Fruit fly (Drosophila melanogaster): Measurements from ENCODE around the gene CG7394.

CG7394 gene

dm6 chr3L:11540330-11540702 lies 21.5 kb upstream of the CG7394 start (continued):
- TF ChIP-seq dysf (GFP tag; IDR thresholded peaks at IDR 0.05) (no peak), Dp (GFP tag; optimal IDR thresholded peaks at IDR 0.05) (no peak), lab (GFP tag; optimal IDR thresholded peaks at IDR 0.05) (peak; percentile 69), Hmr (GFP tag; optimal IDR thresholded peaks at IDR 0.05) (peak; percentile 51), CG6791 (GFP tag; IDR thresholded peaks at IDR 0.05; ENCODE audit: partially characterized antibody) (no peak), mam (GFP tag; optimal IDR thresholded peaks at IDR 0.05) (no peak), lov (optimal IDR thresholded peaks at IDR 0.05) (no peak), lov (GFP tag; IDR thresholded peaks at IDR 0.05) (0 out of 3 replicates have a peak, but pooled peaks have one; percentile 12), bbx (GFP tag; IDR thresholded peaks at IDR 0.05; ENCODE audit: partially characterized antibody) (no peak), Mes4 (GFP tag; optimal IDR thresholded peaks at IDR 0.05) (peak; percentile 24), fd102C (GFP tag; optimal IDR thresholded peaks at IDR 0.05) (no peak), corto (GFP tag; optimal IDR thresholded peaks at IDR 0.05) (no peak), Taf1 (GFP tag; IDR thresholded peaks at IDR 0.05) (no peak), gro (GFP tag; optimal IDR thresholded peaks at IDR 0.05) (no peak), phol (tag; optimal IDR thresholded peaks at IDR 0.05) (no peak), HLHmδ (GFP tag; optimal IDR thresholded peaks at IDR 0.05) (peak; percentile 68), CG15696 (tag; optimal IDR thresholded peaks at IDR 0.05) (peak; percentile 10), CG1832 (GFP tag; optimal IDR thresholded peaks at IDR 0.05) (no peak), sug (tag; optimal IDR thresholded peaks at IDR 0.05) (peak; percentile 16), ATbp (GFP tag; optimal IDR thresholded peaks at IDR 0.05) (peak; percentile 79), B-H2 (GFP tag; optimal IDR thresholded peaks at IDR 0.05) (no peak), Opbp (GFP tag; IDR thresholded peaks at IDR 0.05; ENCODE audit: partially characterized antibody) (no peak), nau (GFP tag; optimal IDR thresholded peaks at IDR 0.05) (peak; percentile 64), Sin3A (optimal IDR thresholded peaks at IDR 0.05) (no peak), Bteb2 (GFP tag; optimal IDR thresholded peaks at IDR 0.05) (no peak), CG7745 (tag; optimal IDR thresholded peaks at IDR 0.05) (peak; percentile 21), CG10147 (GFP tag; optimal IDR thresholded peaks at IDR 0.05) (peak; percentile 22), btn (GFP tag; optimal IDR thresholded peaks at IDR 0.05) (peak; percentile 13), CG14710 (tag; optimal IDR thresholded peaks at IDR 0.05) (peak; percentile 27), Side (GFP tag; optimal IDR thresholded peaks at IDR 0.05) (peak; percentile 47), CG7556 (GFP tag; optimal IDR thresholded peaks at IDR 0.05) (peak; percentile 11), wek (GFP tag; optimal IDR thresholded peaks at IDR 0.05) (peak; percentile 78), chm (GFP tag; IDR thresholded peaks at IDR 0.05) (0 out of 2 replicates have a peak, but pooled peaks have one; percentile 11), B-H1 (GFP tag; IDR thresholded peaks at IDR 0.05) (no peak; the same call in 2 of the 3 replicates), cwo (GFP tag; optimal IDR thresholded peaks at IDR 0.05) (no peak), disco-r (GFP tag; optimal IDR thresholded peaks at IDR 0.05) (no peak), Dek (tag; optimal IDR thresholded peaks at IDR 0.05) (no peak), CG2875 (GFP tag; optimal IDR thresholded peaks at IDR 0.05) (peak; percentile 62), fd3F (GFP tag; optimal IDR thresholded peaks at IDR 0.05) (peak; percentile 3), Sox100B (GFP tag; optimal IDR thresholded peaks at IDR 0.05) (peak; percentile 49), Jarid2 (GFP tag; optimal IDR thresholded peaks at IDR 0.05) (peak; percentile 3), sc (optimal IDR thresholded peaks at IDR 0.05) (no peak), sc (GFP tag; optimal IDR thresholded peaks at IDR 0.05) (no peak), CG10431 (GFP tag; optimal IDR thresholded peaks at IDR 0.05) (peak; percentile 23), ssp (GFP tag; IDR thresholded peaks at IDR 0.05) (no peak), CG33557 (GFP tag; optimal IDR thresholded peaks at IDR 0.05) (peak; percentile 64), CG16815 (GFP tag; optimal IDR thresholded peaks at IDR 0.05) (no peak), CG18619 (GFP tag; optimal IDR thresholded peaks at IDR 0.05) (peak; percentile 25), CG7357 (GFP tag; IDR thresholded peaks at IDR 0.05) (no peak), kah (GFP tag; optimal IDR thresholded peaks at IDR 0.05) (no peak), CG6683 (GFP tag; optimal IDR thresholded peaks at IDR 0.05) (peak; percentile 22)

Measured in whole organism, embryonic.